Worm (Caenorhabditis elegans) whole organism, young adult: ENCODE results near the gene srd-47.
A peak's percentile ranks its signal among the peaks of the same experiment; 100 is the strongest.

ENCODE experiments used
- F55B11.4 ChIP-seq: sonication (generic microtip); optimal IDR thresholded peaks from 2 replicates; lab custom pipeline; 2016; ENCODE audit warnings: missing compliant biosample characterization, missing genetic modification characterization, borderline replicate concordance; ENCODE audit not compliant: insufficient read depth
- F57A8.1 ChIP-seq: fragments of 200-800 bp; sonication (Bioruptor generic); optimal IDR thresholded peaks from 2 replicates; lab custom pipeline; 2018; ENCODE audit warnings: mild to moderate bottlenecking, missing genetic modification characterization, moderate library complexity, missing compliant biosample characterization
- K12H6.12 ChIP-seq: fragments of 200-800 bp; sonication (Bioruptor generic); optimal IDR thresholded peaks from 2 replicates; lab custom pipeline; 2018; ENCODE audit warnings: mild to moderate bottlenecking, missing genetic modification characterization, missing compliant biosample characterization
- T07F8.4 ChIP-seq: sonication (generic microtip); optimal IDR thresholded peaks from 2 replicates; lab custom pipeline; 2016; ENCODE audit warnings: mild to moderate bottlenecking, missing genetic modification characterization, moderate library complexity, missing compliant biosample characterization
- T26A5.8 ChIP-seq: sonication (generic microtip); optimal IDR thresholded peaks from 2 replicates; lab custom pipeline; 2016; ENCODE audit warnings: missing genetic modification characterization, missing compliant biosample characterization
- Y53G8AR.9 ChIP-seq: fragments of 200-800 bp; sonication (Bioruptor generic); conservative IDR thresholded peaks from 2 replicates; pipeline ENCODE4 v1.3.6; 2022; ENCODE audit warnings: missing genetic modification reagents, missing genetic modification characterization, missing compliant biosample characterization
- aptf-3 ChIP-seq: fragments of 200-800 bp; sonication (Bioruptor generic); IDR thresholded peaks from 2 replicates; pipeline ENCODE4 v1.3.6; 2022; ENCODE audit warnings: missing genetic modification characterization, missing compliant biosample characterization
- atf-7 ChIP-seq: sonication (generic microtip); optimal IDR thresholded peaks from 2 replicates; lab custom pipeline; 2017; ENCODE audit warnings: mild to moderate bottlenecking, missing genetic modification characterization, missing compliant biosample characterization
- attf-3 ChIP-seq: fragments of 200-800 bp; sonication (Bioruptor generic); conservative IDR thresholded peaks from 2 replicates; pipeline ENCODE4 v1.3.6; 2022; ENCODE audit warnings: missing genetic modification reagents, missing genetic modification characterization, missing compliant biosample characterization
- ccch-3 ChIP-seq: fragments of 200-800 bp; sonication (Bioruptor generic); optimal IDR thresholded peaks from 2 replicates; lab custom pipeline; 2018; ENCODE audit warnings: mild to moderate bottlenecking, missing genetic modification characterization, missing compliant biosample characterization
- ceh-100 ChIP-seq: fragments of 200-800 bp; sonication (Bioruptor generic); IDR thresholded peaks from 2 replicates; pipeline ENCODE4 v1.3.6; 2022; ENCODE audit warnings: missing genetic modification reagents, missing genetic modification characterization, missing compliant biosample characterization
- ceh-27 ChIP-seq: fragments of 200-800 bp; sonication (Bioruptor generic); optimal IDR thresholded peaks from 2 replicates; lab custom pipeline; 2018; ENCODE audit warnings: mild to moderate bottlenecking, missing genetic modification characterization, moderate library complexity, missing compliant biosample characterization
- ceh-58 ChIP-seq: fragments of 200-800 bp; sonication (Bioruptor generic); IDR thresholded peaks from 2 replicates; pipeline ENCODE4 v1.3.6; 2022; ENCODE audit warnings: missing genetic modification characterization, missing compliant biosample characterization
- ceh-91 ChIP-seq: fragments of 200-800 bp; sonication (Bioruptor generic); IDR thresholded peaks from 2 replicates; pipeline ENCODE4 v1.3.6; 2022; ENCODE audit warnings: missing genetic modification reagents, missing genetic modification characterization, missing compliant biosample characterization
- chd-7 ChIP-seq: sonication (generic microtip); optimal IDR thresholded peaks from 2 replicates; lab custom pipeline; 2016; ENCODE audit warnings: mild to moderate bottlenecking, missing genetic modification characterization, moderate library complexity, missing compliant biosample characterization
- die-1 ChIP-seq: sonication (generic microtip); optimal IDR thresholded peaks from 2 replicates; lab custom pipeline; 2016; ENCODE audit warnings: missing genotype, mild to moderate bottlenecking, missing genetic modification characterization, missing compliant biosample characterization
- egl-44 ChIP-seq: fragments of 200-800 bp; sonication (Bioruptor generic); IDR thresholded peaks from 2 replicates; pipeline ENCODE4 v1.3.6; 2022; ENCODE audit warnings: missing genetic modification reagents, missing genetic modification characterization, missing compliant biosample characterization
- him-1 ChIP-seq: sonication (generic microtip); optimal IDR thresholded peaks from 2 replicates; lab custom pipeline; 2016; ENCODE audit warnings: missing genotype, missing genetic modification reagents, missing genetic modification characterization, missing compliant biosample characterization
- hmg-1.2 ChIP-seq: fragments of 200-800 bp; sonication (Bioruptor generic); IDR thresholded peaks from 2 replicates; pipeline ENCODE4 v1.3.6; 2022; ENCODE audit warnings: missing genetic modification reagents, missing genetic modification characterization, missing compliant biosample characterization
- hrde-1 ChIP-seq: sonication (generic microtip); optimal IDR thresholded peaks from 2 replicates; lab custom pipeline; 2016; ENCODE audit warnings: missing genetic modification characterization, mild to moderate bottlenecking, missing compliant biosample characterization, moderate library complexity, missing genotype, missing genetic modification reagents, borderline replicate concordance
- hsf-1 ChIP-seq: fragments of 200-800 bp; sonication (Bioruptor generic); IDR thresholded peaks from 2 replicates; pipeline ENCODE4 v1.3.6; 2022; ENCODE audit warnings: missing genetic modification reagents, missing genetic modification characterization, missing compliant biosample characterization
- lsy-27 ChIP-seq: sonication (generic microtip); optimal IDR thresholded peaks from 2 replicates; lab custom pipeline; 2017; ENCODE audit warnings: missing genetic modification characterization, mild to moderate bottlenecking, missing compliant biosample characterization, antibody characterized with exemption, missing genotype, borderline replicate concordance; ENCODE audit not compliant: insufficient read depth
- mel-28 ChIP-seq: sonication (generic microtip); optimal IDR thresholded peaks from 2 replicates; lab custom pipeline; 2016; ENCODE audit warnings: borderline replicate concordance, mild to moderate bottlenecking, missing genetic modification characterization, missing compliant biosample characterization
- mes-4 ChIP-seq: sonication (generic microtip); optimal IDR thresholded peaks from 2 replicates; lab custom pipeline; 2016; ENCODE audit warnings: missing genotype, missing genetic modification characterization, missing compliant biosample characterization
- nfya-1 ChIP-seq: sonication (generic microtip); optimal IDR thresholded peaks from 2 replicates; lab custom pipeline; 2017; ENCODE audit warnings: antibody characterized with exemption, missing compliant biosample characterization, missing genetic modification characterization, borderline replicate concordance; ENCODE audit not compliant: insufficient read depth
- nhr-179 ChIP-seq: sonication (generic microtip); optimal IDR thresholded peaks from 2 replicates; lab custom pipeline; 2016; ENCODE audit warnings: mild to moderate bottlenecking, missing genetic modification characterization, missing compliant biosample characterization
- nhr-27 ChIP-seq: fragments of 200-800 bp; sonication (Bioruptor generic); optimal IDR thresholded peaks from 2 replicates; lab custom pipeline; 2018; ENCODE audit warnings: mild to moderate bottlenecking, missing genetic modification characterization, moderate library complexity, missing compliant biosample characterization
- nhr-80 ChIP-seq: sonication (generic microtip); optimal IDR thresholded peaks from 2 replicates; lab custom pipeline; 2016; ENCODE audit warnings: missing genetic modification characterization, missing compliant biosample characterization
- nhr-90 ChIP-seq: sonication (generic microtip); optimal IDR thresholded peaks from 2 replicates; lab custom pipeline; 2016; ENCODE audit warnings: missing genotype, mild to moderate bottlenecking, missing genetic modification characterization, missing compliant biosample characterization
- pbrm-1 ChIP-seq: fragments of 200-800 bp; sonication (Bioruptor generic); IDR thresholded peaks from 2 replicates; pipeline ENCODE4 v1.3.6; 2022; ENCODE audit warnings: missing genetic modification reagents, missing genetic modification characterization, missing compliant biosample characterization
- repo-1 ChIP-seq: sonication (generic microtip); optimal IDR thresholded peaks from 2 replicates; lab custom pipeline; 2017; ENCODE audit warnings: mild to moderate bottlenecking, missing genetic modification characterization, missing compliant biosample characterization
- sdz-38 ChIP-seq: sonication (generic microtip); optimal IDR thresholded peaks from 2 replicates; lab custom pipeline; 2016; ENCODE audit warnings: missing genotype, missing genetic modification characterization, missing compliant biosample characterization
- sea-2 ChIP-seq: fragments of 200-800 bp; sonication (Bioruptor generic); IDR thresholded peaks from 2 replicates; pipeline ENCODE4 v1.3.6; 2022; ENCODE audit warnings: missing genetic modification characterization, missing compliant biosample characterization
- snpc-1.1 ChIP-seq: sonication (generic microtip); optimal IDR thresholded peaks from 2 replicates; lab custom pipeline; 2017; ENCODE audit warnings: missing genetic modification characterization, mild to moderate bottlenecking, missing compliant biosample characterization, antibody characterized with exemption, moderate library complexity, missing genotype, missing genetic modification reagents; ENCODE audit not compliant: insufficient read depth
- snpc-4 ChIP-seq, 5 experiments: fragments of 150-350 bp in 1 of 5; sonication (generic microtip) in 4 of 5; optimal IDR thresholded peaks; 2 replicates each; lab custom pipeline; 2014 to 2018; ENCODE audit warnings: missing genetic modification characterization in 5 of 5, missing biosample characterization in 3 of 5, antibody characterized with exemption in 2 of 5, mild to moderate bottlenecking in 2 of 5, missing compliant biosample characterization in 2 of 5, missing genotype in 2 of 5, moderate library complexity in 2 of 5, missing genetic modification reagents in 1 of 5
- sptf-2 ChIP-seq: fragments of 200-800 bp; sonication (Bioruptor generic); optimal IDR thresholded peaks from 2 replicates; lab custom pipeline; 2018; ENCODE audit warnings: mild to moderate bottlenecking, missing genetic modification characterization, missing compliant biosample characterization
- unc-130 ChIP-seq: sonication (generic microtip); optimal IDR thresholded peaks from 2 replicates; lab custom pipeline; 2016; ENCODE audit warnings: missing genetic modification reagents, missing genetic modification characterization, missing compliant biosample characterization
- ztf-25 ChIP-seq: fragments of 200-800 bp; sonication (Bioruptor generic); IDR thresholded peaks from 2 replicates; pipeline ENCODE4 v1.3.6; 2022; ENCODE audit warnings: missing genetic modification reagents, missing genetic modification characterization, missing compliant biosample characterization
- ztf-3 ChIP-seq: fragments of 200-800 bp; sonication (Bioruptor generic); optimal IDR thresholded peaks from 2 replicates; lab custom pipeline; 2018; ENCODE audit warnings: mild to moderate bottlenecking, missing genetic modification characterization, missing compliant biosample characterization

srd-47 gene

DNA sequence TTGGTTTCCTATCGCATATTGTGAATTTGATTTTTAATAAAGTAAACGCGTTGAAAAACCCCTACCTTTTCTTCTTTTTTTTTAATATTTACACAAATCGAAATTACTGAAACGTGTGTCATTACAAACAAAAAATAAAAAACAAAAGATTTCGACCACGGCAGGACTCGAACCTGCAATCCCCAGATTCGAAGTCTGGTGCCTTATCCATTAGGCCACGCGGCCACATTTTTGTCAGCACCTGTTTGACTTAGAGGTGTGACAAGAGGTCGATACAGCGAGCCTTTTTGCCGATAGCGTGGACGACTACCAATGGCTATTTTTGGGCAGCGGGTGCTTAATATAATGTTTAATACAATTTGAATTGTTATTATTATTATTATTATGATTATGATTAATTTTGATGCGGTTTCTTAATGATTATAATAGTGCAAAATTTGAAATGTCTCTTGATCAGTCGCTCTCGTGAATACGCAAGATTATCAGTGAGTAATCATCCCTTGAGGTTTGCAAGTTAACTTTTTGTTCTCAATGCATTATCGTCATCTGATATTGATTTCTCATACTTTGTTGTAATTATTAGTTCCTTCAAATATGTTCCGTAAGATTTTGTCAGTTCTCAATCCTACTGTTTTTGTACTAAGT is 4.5 kb downstream of the srd-47 start, which contains the start of gene srd-44 (continued):
- TF ChIP-seq nhr-80 (tag; lab: Kevin White, UChicago) (no peak), him-1 (tag; lab: Kevin White, UChicago) (peak; percentile 72), snpc-1.1 (tag; lab: Kevin White, UChicago) (peak; percentile 18), unc-130 (GFP tag; lab: Kevin White, UChicago) (peak; percentile 18), hrde-1 (tag; lab: Kevin White, UChicago) (peak; percentile 26), pbrm-1 (GFP tag; lab: Robert Waterston, UW) (peak; percentile 83), mel-28 (no peak), attf-3 (GFP tag; lab: Robert Waterston, UW) (no peak), nhr-90 (tag; lab: Kevin White, UChicago) (peak; percentile 58)
- TF ChIP-seq, all 124 proteins: peak for 29

DNA sequence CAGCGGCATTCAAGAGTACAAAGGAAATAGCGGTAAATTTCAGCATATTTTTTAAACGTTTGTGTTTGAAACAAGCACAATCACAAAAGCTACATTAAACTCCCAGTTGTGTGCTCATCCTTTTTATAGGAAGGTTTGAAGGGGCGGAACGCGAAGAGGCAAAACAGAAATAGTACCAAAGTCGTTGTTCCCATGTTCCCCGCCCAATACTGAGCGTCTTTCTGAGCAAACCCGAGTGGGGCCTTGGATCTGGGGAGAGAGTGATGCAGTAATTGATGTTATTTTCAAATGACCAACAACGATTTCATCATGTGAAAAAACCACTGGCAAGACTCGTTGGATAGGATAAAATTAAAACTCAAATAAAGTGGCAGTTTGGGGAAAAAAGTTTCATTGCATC is 7.9 kb downstream of the srd-47 start, which contains the start of gene zig-2:
Gene zig-2 (minus strand): TSS at position 101 of the 400 bp plus-strand sequence.
- TF ChIP-seq F55B11.4 (tag; lab: Kevin White, UChicago) = no peak
- TF ChIP-seq ceh-100 (GFP tag; lab: Robert Waterston, UW) = no peak
- no peak for TF ChIP-seq aptf-3

DNA sequence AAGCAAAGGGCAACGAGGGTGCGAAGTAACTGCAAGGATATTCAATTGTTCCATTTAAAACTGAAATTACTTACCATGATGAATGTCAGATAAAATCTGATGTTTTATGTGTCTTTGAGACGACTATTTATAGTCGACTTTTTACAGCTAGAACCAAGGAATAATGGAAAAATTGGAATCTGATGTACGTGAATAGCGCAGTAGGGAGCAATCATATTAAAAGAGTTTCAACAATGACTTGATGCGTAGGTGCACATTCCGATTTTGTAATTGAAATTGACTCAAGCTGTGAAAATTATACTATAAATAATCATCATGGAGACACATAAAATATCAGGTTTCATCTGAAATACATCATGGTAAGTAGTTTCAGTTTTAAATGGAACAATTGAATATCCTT is 9.8 kb downstream of the srd-47 start, which contains the start of the genes nspc-9 and nspc-10:
Gene nspc-9 (minus strand): TSS at position 101 of the 400 bp plus-strand sequence.
Gene nspc-10 (plus strand): TSS at position 331 of the 400 bp plus-strand sequence.
- TF ChIP-seq mes-4 (tag; lab: Kevin White, UChicago) (no peak), atf-7 (tag; lab: Kevin White, UChicago) (no peak), nhr-27 (no peak), sptf-2 (GFP tag; lab: Kevin White, UChicago) (no peak), ceh-91 (GFP tag; lab: Robert Waterston, UW) (no peak), snpc-4 (GFP tag; optimal IDR thresholded peaks at IDR 0.05; lab: Kevin White, UChicago) (no peak), snpc-4 (tag; optimal IDR thresholded peaks at IDR 0.05; lab: Kevin White, UChicago) (no peak), K12H6.12 (tag; lab: Kevin White, UChicago) (no peak)

DNA sequence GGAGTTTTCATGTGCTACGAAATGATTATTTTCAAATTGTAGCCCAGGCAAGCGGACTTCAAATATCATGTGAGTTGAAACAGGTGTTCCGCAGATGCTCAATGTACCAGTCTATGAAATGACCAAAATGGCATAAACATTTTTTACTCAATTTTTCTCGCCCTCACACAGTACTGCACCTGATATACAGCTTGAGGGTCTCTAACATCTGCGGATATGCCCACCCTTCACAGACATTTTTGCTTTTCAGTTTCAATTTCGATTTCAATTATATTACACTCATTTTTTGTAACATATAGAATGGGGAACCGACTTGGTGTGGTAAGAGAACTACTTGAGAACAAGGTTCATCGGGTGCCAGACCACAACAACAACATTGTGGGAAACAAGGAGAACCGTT is 13.3 kb downstream of the srd-47 start, which contains the start of gene F42F12.11:
Gene F42F12.11 (plus strand): TSS at position 301 of the 400 bp plus-strand sequence.
- TF ChIP-seq lsy-27 (tag; lab: Kevin White, UChicago) (no peak), die-1 (tag; lab: Kevin White, UChicago) (no peak), sea-2 (no peak), nfya-1 (tag; lab: Kevin White, UChicago) (no peak), hsf-1 (GFP tag; lab: Robert Waterston, UW) (no peak), Y53G8AR.9 (GFP tag; lab: Robert Waterston, UW) (no peak)

DNA sequence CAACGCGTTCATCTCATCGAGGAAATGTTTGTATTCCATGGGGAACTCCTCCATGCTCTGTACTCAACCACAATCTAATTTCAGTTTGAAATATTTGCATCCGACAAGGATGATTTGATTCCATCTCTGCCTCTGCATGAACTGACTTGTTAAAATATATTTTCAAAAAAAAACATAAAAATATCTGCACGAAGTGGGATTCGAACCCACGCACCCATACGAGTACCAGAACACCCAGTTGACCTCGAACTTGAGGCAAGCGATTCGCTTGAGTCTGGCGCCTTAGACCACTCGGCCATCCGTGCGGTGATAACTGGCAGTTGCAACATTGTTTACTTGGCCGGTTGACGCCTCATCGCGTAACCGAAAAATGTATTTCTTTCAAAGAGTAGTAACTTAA is 14.4 kb downstream of the srd-47 start:
- TF ChIP-seq repo-1 = peak; percentile 16
- TF ChIP-seq sea-2 = no peak
- peak; percentile 83 for TF ChIP-seq nhr-90 (tag; lab: Kevin White, UChicago)
- TF ChIP-seq ccch-3 = no peak
- peak; percentile 64 for TF ChIP-seq nhr-179 (tag; lab: Kevin White, UChicago)
- no peak for TF ChIP-seq ztf-3 (GFP tag; lab: Kevin White, UChicago)
- peak; percentile 59 for TF ChIP-seq T07F8.4 (tag; lab: Kevin White, UChicago)
- TF ChIP-seq hmg-1.2 (GFP tag; lab: Robert Waterston, UW) = peak; percentile 69
- 0 out of 2 replicates have a peak, but pooled peaks have one; percentile 36 for TF ChIP-seq egl-44
- TF ChIP-seq F57A8.1 = no peak
- TF ChIP-seq T26A5.8 (tag; lab: Kevin White, UChicago) = no peak
- TF ChIP-seq ceh-58 (GFP tag; lab: Robert Waterston, UW) = no peak
- TF ChIP-seq sdz-38 = peak; percentile 26
- TF ChIP-seq ztf-25 (GFP tag; lab: Robert Waterston, UW) = peak; percentile 94
- peak; percentile 1 for TF ChIP-seq ceh-27 (GFP tag; lab: Kevin White, UChicago)
- peak; percentile 54 for TF ChIP-seq chd-7 (tag; lab: Kevin White, UChicago)
- TF ChIP-seq nhr-80 (tag; lab: Kevin White, UChicago) = peak; percentile 49
